Worm (Caenorhabditis elegans) whole organism, L4 larva: ENCODE results near the gene zag-1.

ENCODE experiments used
- F37D6.2 ChIP-seq: sonication (generic microtip); optimal IDR thresholded peaks from 2 replicates; lab custom pipeline; 2016; ENCODE audit warnings: mild to moderate bottlenecking, missing genetic modification characterization, missing compliant biosample characterization
- ZK546.5 ChIP-seq, 2 experiments: sonication (generic microtip); optimal IDR thresholded peaks; 2 replicates each; lab custom pipeline; 2017; ENCODE audit warnings: missing biosample characterization in 2 of 2, missing genetic modification characterization in 2 of 2
- fos-1 ChIP-seq: fragments of 150-350 bp; optimal IDR thresholded peaks from 2 replicates; lab custom pipeline; 2014; ENCODE audit warnings: missing biosample characterization, missing genetic modification characterization
- mdt-29 ChIP-seq: fragments of 200-800 bp; sonication (Bioruptor generic); IDR thresholded peaks from 2 replicates; pipeline ENCODE4 v1.3.6; 2022; ENCODE audit warnings: missing genetic modification reagents, missing genetic modification characterization, missing compliant biosample characterization
- pha-4 ChIP-seq, 2 experiments: fragments of 150-350 bp in 1 of 2; fragments of 200-800 bp in 1 of 2; sonication (Bioruptor generic) in 1 of 2; IDR thresholded peaks in 1 of 2; optimal IDR thresholded peaks in 1 of 2; 2 replicates each; pipeline versions ENCODE4 v1.3.6 to Lab custom; 2014 to 2022; ENCODE audit warnings: missing genetic modification characterization in 2 of 2, missing genetic modification reagents in 2 of 2, missing biosample characterization in 1 of 2, missing compliant biosample characterization in 1 of 2
- rbr-2 ChIP-seq: sonication (generic microtip); optimal IDR thresholded peaks from 2 replicates; lab custom pipeline; 2016; ENCODE audit warnings: missing genotype, missing genetic modification characterization, missing compliant biosample characterization
- zip-2 ChIP-seq: fragments of 150-350 bp; optimal IDR thresholded peaks from 2 replicates; lab custom pipeline; 2014; ENCODE audit warnings: missing biosample characterization, missing genetic modification characterization

- no peak for TF ChIP-seq zip-2 (tag; lab: Kevin White, UChicago)
- no peak for TF ChIP-seq ZK546.5 (tag; optimal IDR thresholded peaks at IDR 0.05; lab: Kevin White, UChicago)
- TF ChIP-seq F37D6.2 (tag; lab: Kevin White, UChicago): no peak
- no peak for TF ChIP-seq fos-1 (tag; lab: Kevin White, UChicago)
- no peak for TF ChIP-seq mdt-29
- no peak for TF ChIP-seq rbr-2 (tag; lab: Kevin White, UChicago)
- no peak for TF ChIP-seq pha-4 (GFP tag; IDR thresholded peaks at IDR 0.05; lab: Robert Waterston, UW)
- TF ChIP-seq pha-4 (tag; optimal IDR thresholded peaks at IDR 0.05; lab: Kevin White, UChicago): peak; percentile 7
Measured at ce11 chrIV:3874417-3874816, 18.8 kb downstream of the zag-1 start.
